Fruit fly (Drosophila melanogaster) Kc167 (cell line): ENCODE measurements around the gene CG17078.

Experiments
- Sin3A ChIP-seq: fragments of >200 bp; optimal IDR thresholded peaks from 2 replicates; lab custom pipeline; 2018; ENCODE audit warnings: missing external identifiers
- h ChIP-seq: fragments of >200 bp; optimal IDR thresholded peaks from 3 replicates; lab custom pipeline; 2018; ENCODE audit warnings: missing external identifiers
- insv ChIP-seq: fragments of >200 bp; optimal IDR thresholded peaks from 3 replicates; lab custom pipeline; 2018; ENCODE audit warnings: missing external identifiers
- psq ChIP-seq: fragments of >200 bp; optimal IDR thresholded peaks from 2 replicates; lab custom pipeline; 2017; ENCODE audit warnings: missing external identifiers
- ttk ChIP-seq: sonication (Bioruptor generic); optimal IDR thresholded peaks from 2 replicates; lab custom pipeline; 2017; ENCODE audit warnings: missing external identifiers

DNA sequence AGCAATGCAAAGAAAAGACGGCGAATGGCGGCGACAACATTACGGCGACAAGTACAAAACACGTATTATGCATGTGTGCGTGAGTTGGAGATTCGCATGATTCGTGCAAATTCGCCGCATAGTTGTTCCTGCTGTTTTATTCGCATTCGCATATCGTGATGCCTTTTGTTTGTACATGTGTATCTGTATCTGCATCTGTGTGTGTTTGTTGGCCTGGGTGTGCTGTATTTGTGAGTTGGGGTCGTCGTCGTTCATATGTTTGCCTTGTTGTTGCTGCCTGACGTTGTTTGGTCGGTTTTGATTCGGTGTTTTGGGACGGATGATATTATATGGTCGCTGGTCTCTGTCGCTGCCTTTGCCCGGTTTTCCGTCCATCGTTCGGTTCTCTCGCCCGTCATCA, 30.6 kb downstream of the CG17078 start:
- TF ChIP-seq h (lab: Kevin White, UChicago) (no peak), insv (no peak), Sin3A (lab: Kevin White, UChicago) (no peak), psq (lab: Kevin White, UChicago) (no peak), ttk (no peak)
